Fruit fly (Drosophila melanogaster) whole organism, pupa: ENCODE data around the gene Pvf3.

Experiments used
- CG14655 ChIP-seq: fragments of 200-800 bp; sonication (Bioruptor generic); optimal IDR thresholded peaks from 3 replicates; lab custom pipeline; 2017; ENCODE audit warnings: mild to moderate bottlenecking, missing biosample characterization, missing genetic modification reagents, missing genetic modification characterization
- CG15710 ChIP-seq: fragments of 200-800 bp; sonication (Bioruptor generic); optimal IDR thresholded peaks from 2 replicates; lab custom pipeline; 2018; ENCODE audit warnings: missing biosample characterization, mild to moderate bottlenecking, missing genetic modification characterization, moderate library complexity
- CG4496 ChIP-seq: fragments of 200-800 bp; sonication (Bioruptor generic); IDR thresholded peaks from 3 replicates; pipeline ENCODE4 v1.3.6; 2022; ENCODE audit warnings: missing biosample characterization, missing genetic modification characterization
- CG9948 ChIP-seq: fragments of 200-800 bp; sonication (Bioruptor generic); optimal IDR thresholded peaks from 2 replicates; lab custom pipeline; 2018; ENCODE audit warnings: missing biosample characterization, mild to moderate bottlenecking, missing genetic modification characterization, moderate library complexity
- EcR ChIP-seq: fragments of 200-800 bp; sonication (Bioruptor generic); optimal IDR thresholded peaks from 3 replicates; lab custom pipeline; 2019; ENCODE audit warnings: missing biosample characterization, missing genetic modification characterization, mild to moderate bottlenecking, moderate library complexity, missing genetic modification reagents
- Ets98B ChIP-seq: fragments of 200-800 bp; sonication (Bioruptor generic); IDR thresholded peaks from 2 replicates; pipeline ENCODE4 v1.3.6; 2022; ENCODE audit warnings: missing biosample characterization, missing genetic modification characterization

dm6 chr2L:7203411-7204171, 46.1 kb upstream of the Pvf3 start:
- TF ChIP-seq CG4496 (GFP tag; lab: Robert Waterston, UW) (peak; percentile 78), EcR (GFP tag; lab: Kevin White, UChicago) (peak; percentile 74), CG15710 (no peak), CG9948 (tag; lab: Kevin White, UChicago) (no peak), CG14655 (no peak), Ets98B (no peak)
